Fruit fly (Drosophila melanogaster): ENCODE measurements around the gene kni.

The kni gene

dm6 chr3L:20697166-20697791 lies 2.1 kb upstream of the kni start:
- no peak for TF ChIP-seq CG17801 (GFP tag; optimal IDR thresholded peaks at IDR 0.05; ENCODE audit: partially characterized antibody)

- no peak for TF ChIP-seq CG17801 (GFP tag; optimal IDR thresholded peaks at IDR 0.05; ENCODE audit: partially characterized antibody)
Observed at dm6 chr3L:20696494-20696893, 1.3 kb upstream of the kni start.

dm6 chr3L:20694584-20694983 lies 594 bp downstream of the kni start:
- TF ChIP-seq CG17801 (GFP tag; optimal IDR thresholded peaks at IDR 0.05; ENCODE audit: partially characterized antibody), result no peak

- no peak for TF ChIP-seq CG17801 (GFP tag; optimal IDR thresholded peaks at IDR 0.05; ENCODE audit: partially characterized antibody)
Observed at dm6 chr3L:20692516-20692915, 2.7 kb downstream of the kni start.

dm6 chr3L:20690857-20691645 lies 4.1 kb downstream of the kni start:
- no peak for TF ChIP-seq CG17801 (GFP tag; optimal IDR thresholded peaks at IDR 0.05; ENCODE audit: partially characterized antibody)

dm6 chr3L:20690074-20690473 lies 5.1 kb downstream of the kni start:
- TF ChIP-seq CG17801 (GFP tag; optimal IDR thresholded peaks at IDR 0.05; ENCODE audit: partially characterized antibody), result no peak

dm6 chr3L:20688194-20688785 lies 6.9 kb downstream of the kni start:
- no peak for TF ChIP-seq CG17801 (GFP tag; optimal IDR thresholded peaks at IDR 0.05; ENCODE audit: partially characterized antibody)

dm6 chr3L:20687134-20687787 lies 7.9 kb downstream of the kni start:
- no peak for TF ChIP-seq CG17801 (GFP tag; optimal IDR thresholded peaks at IDR 0.05; ENCODE audit: partially characterized antibody)

dm6 chr3L:20685079-20685478 lies 10.1 kb downstream of the kni start:
- no peak for TF ChIP-seq CG17801 (GFP tag; optimal IDR thresholded peaks at IDR 0.05; ENCODE audit: partially characterized antibody)

- TF ChIP-seq CG17801 (GFP tag; optimal IDR thresholded peaks at IDR 0.05; ENCODE audit: partially characterized antibody), result no peak
Observed at dm6 chr3L:20676468-20676867, 18.7 kb downstream of the kni start.

dm6 chr3L:20673870-20674269 lies 21.3 kb downstream of the kni start:
- TF ChIP-seq CG17801 (GFP tag; optimal IDR thresholded peaks at IDR 0.05; ENCODE audit: partially characterized antibody), result no peak

- TF ChIP-seq CG17801 (GFP tag; optimal IDR thresholded peaks at IDR 0.05; ENCODE audit: partially characterized antibody), result no peak
Observed at dm6 chr3L:20672364-20672763, 22.8 kb downstream of the kni start.

dm6 chr3L:20671659-20672058 lies 23.5 kb downstream of the kni start:
- no peak for TF ChIP-seq CG17801 (GFP tag; optimal IDR thresholded peaks at IDR 0.05; ENCODE audit: partially characterized antibody)

dm6 chr3L:20667408-20667807 lies 27.8 kb downstream of the kni start:
- TF ChIP-seq CG17801 (GFP tag; optimal IDR thresholded peaks at IDR 0.05; ENCODE audit: partially characterized antibody), result no peak

dm6 chr3L:20663967-20664366 lies 31.2 kb downstream of the kni start:
- TF ChIP-seq CG17801 (GFP tag; optimal IDR thresholded peaks at IDR 0.05; ENCODE audit: partially characterized antibody), result no peak
